Worm (Caenorhabditis elegans) whole organism, late embryonic: ENCODE data around the gene jip-1.

Experiments used
- C08G9.2 ChIP-seq: sonication (generic microtip); optimal IDR thresholded peaks from 2 replicates; lab custom pipeline; 2016; ENCODE audit warnings: mild to moderate bottlenecking, missing genetic modification characterization, moderate library complexity, missing compliant biosample characterization
- C38D4.7 ChIP-seq: fragments of 200-800 bp; sonication (Bioruptor generic); optimal IDR thresholded peaks from 2 replicates; lab custom pipeline; 2018; ENCODE audit warnings: mild to moderate bottlenecking, missing genetic modification characterization, moderate library complexity, missing compliant biosample characterization
- K02D7.2 ChIP-seq: sonication (generic microtip); optimal IDR thresholded peaks from 2 replicates; lab custom pipeline; 2017; ENCODE audit warnings: mild to moderate bottlenecking, missing genetic modification characterization, missing compliant biosample characterization
- K09A11.1 ChIP-seq: sonication (generic microtip); optimal IDR thresholded peaks from 2 replicates; lab custom pipeline; 2017; ENCODE audit warnings: antibody characterized with exemption, mild to moderate bottlenecking, missing genetic modification characterization, missing compliant biosample characterization; ENCODE audit not compliant: insufficient read depth
- T23F11.4 ChIP-seq: fragments of 200-800 bp; sonication (Bioruptor generic); optimal IDR thresholded peaks from 2 replicates; lab custom pipeline; 2018; ENCODE audit warnings: mild to moderate bottlenecking, missing genetic modification characterization, missing compliant biosample characterization
- ceh-18 ChIP-seq: sonication (generic microtip); optimal IDR thresholded peaks from 2 replicates; lab custom pipeline; 2016; ENCODE audit warnings: missing genetic modification characterization, missing compliant biosample characterization
- ceh-22 ChIP-seq: sonication (generic microtip); optimal IDR thresholded peaks from 2 replicates; lab custom pipeline; 2017; ENCODE audit warnings: missing biosample characterization, missing genetic modification characterization
- ceh-24 ChIP-seq: sonication (generic microtip); optimal IDR thresholded peaks from 2 replicates; lab custom pipeline; 2016; ENCODE audit warnings: mild to moderate bottlenecking, missing genetic modification characterization, missing compliant biosample characterization
- ceh-6 ChIP-seq: fragments of 200-800 bp; sonication (Bioruptor generic); optimal IDR thresholded peaks from 2 replicates; lab custom pipeline; 2018; ENCODE audit warnings: mild to moderate bottlenecking, missing genetic modification characterization, missing compliant biosample characterization
- ceh-9 ChIP-seq: sonication (generic microtip); optimal IDR thresholded peaks from 2 replicates; lab custom pipeline; 2016; ENCODE audit warnings: mild to moderate bottlenecking, missing genetic modification characterization, inconsistent platforms, missing compliant biosample characterization
- che-1 ChIP-seq: sonication (generic microtip); optimal IDR thresholded peaks from 2 replicates; lab custom pipeline; 2016; ENCODE audit warnings: mild to moderate bottlenecking, missing genetic modification characterization, missing compliant biosample characterization
- dmd-4 ChIP-seq: sonication (generic microtip); optimal IDR thresholded peaks from 2 replicates; lab custom pipeline; 2016; ENCODE audit warnings: borderline replicate concordance, missing genetic modification characterization, missing compliant biosample characterization
- elt-2 ChIP-seq: sonication (generic microtip); optimal IDR thresholded peaks from 2 replicates; lab custom pipeline; 2016; ENCODE audit warnings: missing genetic modification reagents, missing genetic modification characterization, missing compliant biosample characterization
- eyg-1 ChIP-seq: sonication (generic microtip); optimal IDR thresholded peaks from 2 replicates; lab custom pipeline; 2016; ENCODE audit warnings: missing genotype, missing genetic modification characterization, missing compliant biosample characterization
- fkh-10 ChIP-seq: fragments of 150-350 bp; optimal IDR thresholded peaks from 2 replicates; lab custom pipeline; 2014; ENCODE audit warnings: missing biosample characterization, missing genetic modification reagents, missing genetic modification characterization
- fkh-6 ChIP-seq: sonication (generic microtip); optimal IDR thresholded peaks from 2 replicates; lab custom pipeline; 2016; ENCODE audit warnings: missing genetic modification characterization, missing compliant biosample characterization
- hlh-30 ChIP-seq: sonication (generic microtip); optimal IDR thresholded peaks from 2 replicates; lab custom pipeline; 2017; ENCODE audit warnings: antibody characterized with exemption, missing genetic modification characterization, missing compliant biosample characterization; ENCODE audit not compliant: insufficient read depth
- hlh-6 ChIP-seq: sonication (generic microtip); optimal IDR thresholded peaks from 2 replicates; lab custom pipeline; 2016; ENCODE audit warnings: missing genotype, missing genetic modification characterization, missing compliant biosample characterization
- hlh-8 ChIP-seq: sonication (generic microtip); optimal IDR thresholded peaks from 2 replicates; lab custom pipeline; 2016; ENCODE audit warnings: missing genotype, missing genetic modification characterization, missing compliant biosample characterization
- mec-3 ChIP-seq: sonication (generic microtip); optimal IDR thresholded peaks from 2 replicates; lab custom pipeline; 2016; ENCODE audit warnings: borderline replicate concordance, missing genetic modification characterization, missing compliant biosample characterization
- nfya-1 ChIP-seq: sonication (generic microtip); optimal IDR thresholded peaks from 2 replicates; lab custom pipeline; 2017; ENCODE audit warnings: missing genetic modification characterization, mild to moderate bottlenecking, missing compliant biosample characterization, antibody characterized with exemption, moderate library complexity
- nhr-11 ChIP-seq: fragments of 150-350 bp; optimal IDR thresholded peaks from 2 replicates; lab custom pipeline; 2014; ENCODE audit warnings: missing biosample characterization, missing genetic modification characterization
- nhr-232 ChIP-seq: sonication (generic microtip); optimal IDR thresholded peaks from 2 replicates; lab custom pipeline; 2016; ENCODE audit warnings: missing genetic modification characterization, missing compliant biosample characterization
- npax-4 ChIP-seq: sonication (generic microtip); optimal IDR thresholded peaks from 2 replicates; lab custom pipeline; 2016; ENCODE audit warnings: missing genetic modification characterization, missing compliant biosample characterization
- odd-2 ChIP-seq: sonication (generic microtip); optimal IDR thresholded peaks from 2 replicates; lab custom pipeline; 2017; ENCODE audit warnings: antibody characterized with exemption, mild to moderate bottlenecking, missing genetic modification characterization, missing compliant biosample characterization
- pax-1 ChIP-seq: fragments of 150-350 bp; optimal IDR thresholded peaks from 2 replicates; lab custom pipeline; 2014; ENCODE audit warnings: missing biosample characterization, missing genetic modification characterization
- rnt-1 ChIP-seq: sonication (generic microtip); optimal IDR thresholded peaks from 2 replicates; lab custom pipeline; 2016; ENCODE audit warnings: missing genetic modification characterization, missing compliant biosample characterization
- sdc-2 ChIP-seq: sonication (generic microtip); optimal IDR thresholded peaks from 2 replicates; lab custom pipeline; 2016; ENCODE audit warnings: missing genotype, missing genetic modification characterization, missing compliant biosample characterization
- tbx-7 ChIP-seq: sonication (generic microtip); optimal IDR thresholded peaks from 2 replicates; lab custom pipeline; 2016; ENCODE audit warnings: missing genotype, missing genetic modification characterization, missing compliant biosample characterization
- ttx-3 ChIP-seq: sonication (generic microtip); optimal IDR thresholded peaks from 2 replicates; lab custom pipeline; 2016; ENCODE audit warnings: missing genetic modification reagents, missing genetic modification characterization, missing compliant biosample characterization
- unc-3 ChIP-seq, 2 experiments: fragments of 200-800 bp in 1 of 2; sonication (Bioruptor generic) in 1 of 2; sonication (generic microtip) in 1 of 2; conservative IDR thresholded peaks in 1 of 2; optimal IDR thresholded peaks in 1 of 2; 2 replicates each; pipeline versions ENCODE4 v1.3.6 to Lab custom; 2016 to 2022; ENCODE audit warnings: missing compliant biosample characterization in 2 of 2, missing genetic modification characterization in 2 of 2, missing genetic modification reagents in 1 of 2
- unc-42 ChIP-seq: sonication (generic microtip); optimal IDR thresholded peaks from 2 replicates; lab custom pipeline; 2016; ENCODE audit warnings: missing genotype, missing genetic modification characterization, missing compliant biosample characterization
- unc-86 ChIP-seq: sonication (generic microtip); optimal IDR thresholded peaks from 2 replicates; lab custom pipeline; 2016; ENCODE audit warnings: missing genetic modification characterization, missing compliant biosample characterization
- ztf-16 ChIP-seq: sonication (generic microtip); optimal IDR thresholded peaks from 2 replicates; lab custom pipeline; 2017; ENCODE audit warnings: missing genetic modification characterization, missing compliant biosample characterization

The jip-1 gene

DNA sequence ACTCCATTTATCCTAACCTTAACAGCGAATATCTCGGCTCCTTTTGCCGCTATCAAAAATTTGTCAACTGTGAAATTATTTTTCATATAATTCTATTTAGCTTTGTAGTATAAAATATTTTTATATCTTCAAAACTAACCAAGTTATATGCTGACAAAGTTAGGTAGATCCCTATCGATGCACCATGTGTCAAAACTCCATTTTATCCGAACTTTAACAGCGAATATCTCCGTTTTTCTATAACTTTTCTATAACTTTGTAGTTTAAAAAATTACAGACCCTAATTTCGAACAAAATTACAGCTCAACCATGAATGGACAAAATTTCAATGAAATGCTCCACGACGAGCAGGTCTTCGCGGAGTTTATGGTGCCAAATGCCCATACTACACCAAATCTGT, 31.0 kb upstream of the jip-1 start, which contains the start of gene Y57G7A.2:
Gene Y57G7A.2 (plus strand): TSS at position 301 of the 400 bp plus-strand sequence.
- no peak for TF ChIP-seq npax-4 (tag; lab: Kevin White, UChicago)
- no peak for TF ChIP-seq unc-3 (GFP tag; conservative IDR thresholded peaks at IDR 0.05; lab: Robert Waterston, UW)
- no peak for TF ChIP-seq unc-3 (tag; optimal IDR thresholded peaks at IDR 0.05; lab: Kevin White, UChicago)
- TF ChIP-seq tbx-7 (tag; lab: Kevin White, UChicago) = no peak
- no peak for TF ChIP-seq ceh-22 (tag; lab: Kevin White, UChicago)
- no peak for TF ChIP-seq odd-2
- TF ChIP-seq sdc-2 = no peak
- TF ChIP-seq nhr-232 = no peak
- TF ChIP-seq ceh-24 (tag; lab: Kevin White, UChicago) = no peak
- no peak for TF ChIP-seq unc-86 (tag; lab: Kevin White, UChicago)
- no peak for TF ChIP-seq hlh-8 (tag; lab: Kevin White, UChicago)
- TF ChIP-seq ceh-9 (tag; lab: Kevin White, UChicago) = no peak
- no peak for TF ChIP-seq C38D4.7 (GFP tag; lab: Kevin White, UChicago)
- no peak for TF ChIP-seq ceh-6 (GFP tag; lab: Kevin White, UChicago)
- no peak for TF ChIP-seq fkh-10
- no peak for TF ChIP-seq fkh-6 (tag; lab: Kevin White, UChicago)
- no peak for TF ChIP-seq K02D7.2 (tag; lab: Kevin White, UChicago)
- no peak for TF ChIP-seq mec-3 (tag; lab: Kevin White, UChicago)
- no peak for TF ChIP-seq che-1 (tag; lab: Kevin White, UChicago)
- TF ChIP-seq ztf-16 (tag; lab: Kevin White, UChicago) = no peak
- no peak for TF ChIP-seq dmd-4

DNA sequence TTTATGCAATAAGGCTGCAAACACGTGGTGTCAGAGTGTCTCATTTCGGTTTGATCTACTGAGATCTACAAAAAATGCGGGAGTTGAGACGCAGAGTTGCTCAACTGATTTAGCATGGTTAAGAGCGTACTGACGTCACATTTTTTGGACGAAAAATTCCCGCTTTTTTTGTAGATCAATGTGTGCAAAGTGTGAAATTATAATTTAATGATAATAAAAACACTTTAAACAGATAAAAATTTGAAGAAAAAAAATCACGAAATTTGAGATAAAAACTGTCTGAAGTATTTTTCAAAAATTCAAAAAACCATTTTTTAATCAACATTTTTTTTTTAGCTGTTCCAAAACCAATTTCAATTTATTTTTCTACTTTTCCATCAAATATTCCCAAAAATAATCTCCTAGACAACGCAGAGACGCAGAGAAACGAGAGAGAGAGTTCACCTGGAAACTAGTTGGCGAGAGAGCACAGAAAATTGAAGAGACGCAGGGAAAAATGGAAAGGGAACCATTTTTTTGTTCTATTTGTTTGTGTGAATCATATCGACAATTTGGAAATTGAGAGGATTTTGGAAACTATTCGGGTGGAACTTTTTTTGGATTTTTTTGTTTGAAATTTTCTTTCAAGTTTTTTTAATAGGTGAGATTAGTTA, 29.6 kb upstream of the jip-1 start:
- TF ChIP-seq ztf-16 (tag; lab: Kevin White, UChicago) = no peak
- TF ChIP-seq sdc-2 = no peak
- no peak for TF ChIP-seq K09A11.1 (tag; lab: Kevin White, UChicago)
- no peak for TF ChIP-seq odd-2
- no peak for TF ChIP-seq hlh-6 (tag; lab: Kevin White, UChicago)
- TF ChIP-seq npax-4 (tag; lab: Kevin White, UChicago) = no peak
- TF ChIP-seq pax-1 (tag; lab: Kevin White, UChicago) = no peak

DNA sequence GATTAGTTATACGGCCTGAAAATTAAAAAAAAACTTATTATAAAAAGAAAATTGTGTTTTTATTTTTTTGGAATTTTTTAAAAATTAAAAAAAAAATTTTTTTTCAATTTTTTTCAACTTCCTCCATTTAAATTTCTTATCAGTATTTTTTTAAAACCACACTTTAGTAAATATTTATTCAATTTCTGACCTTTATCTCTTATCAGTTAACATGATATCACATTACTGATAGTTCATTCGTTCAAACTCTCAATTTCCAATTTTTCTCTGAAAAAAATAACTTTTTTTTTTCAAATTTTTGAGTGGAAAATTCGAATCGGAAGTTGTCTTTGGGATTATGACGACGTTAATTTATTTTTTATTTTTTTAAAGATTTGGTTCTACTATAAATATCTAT, 29.1 kb upstream of the jip-1 start:
- TF ChIP-seq ttx-3 (tag; lab: Kevin White, UChicago) (no peak), nfya-1 (tag; lab: Kevin White, UChicago) (no peak), elt-2 (tag; lab: Kevin White, UChicago) (peak; percentile 56), K09A11.1 (tag; lab: Kevin White, UChicago) (no peak), unc-42 (tag; lab: Kevin White, UChicago) (no peak), T23F11.4 (GFP tag; lab: Kevin White, UChicago) (no peak), hlh-30 (no peak), ceh-18 (tag; lab: Kevin White, UChicago) (no peak)

- TF ChIP-seq fkh-6 (tag; lab: Kevin White, UChicago) (no peak), eyg-1 (tag; lab: Kevin White, UChicago) (no peak), C08G9.2 (tag; lab: Kevin White, UChicago) (no peak), nhr-11 (tag; lab: Kevin White, UChicago) (no peak), rnt-1 (tag; lab: Kevin White, UChicago) (no peak), ceh-9 (tag; lab: Kevin White, UChicago) (no peak), unc-3 (GFP tag; conservative IDR thresholded peaks at IDR 0.05; lab: Robert Waterston, UW) (no peak), unc-3 (tag; optimal IDR thresholded peaks at IDR 0.05; lab: Kevin White, UChicago) (no peak), fkh-10 (no peak)
These were observed 28.6 kb upstream of the jip-1 start, which contains the start of gene Y57G7A.1 for ce11 chrII:1298169-1298568. Gene Y57G7A.1 (plus strand): TSS chrII:1298469.
